Worm (Caenorhabditis elegans) whole organism, late embryonic: ENCODE measurements around the gene fmo-4.

Experiments
- ceh-19 ChIP-seq: fragments of 200-800 bp; sonication (Bioruptor generic); optimal IDR thresholded peaks from 2 replicates; lab custom pipeline; 2018; ENCODE audit warnings: mild to moderate bottlenecking, missing genetic modification characterization, missing compliant biosample characterization
- ceh-6 ChIP-seq: fragments of 200-800 bp; sonication (Bioruptor generic); optimal IDR thresholded peaks from 2 replicates; lab custom pipeline; 2018; ENCODE audit warnings: mild to moderate bottlenecking, missing genetic modification characterization, missing compliant biosample characterization
- fkh-10 ChIP-seq: fragments of 150-350 bp; optimal IDR thresholded peaks from 2 replicates; lab custom pipeline; 2014; ENCODE audit warnings: missing biosample characterization, missing genetic modification reagents, missing genetic modification characterization
- hlh-15 ChIP-seq: sonication (generic microtip); optimal IDR thresholded peaks from 2 replicates; lab custom pipeline; 2016; ENCODE audit warnings: missing genetic modification characterization, missing compliant biosample characterization
- hlh-6 ChIP-seq: sonication (generic microtip); optimal IDR thresholded peaks from 2 replicates; lab custom pipeline; 2016; ENCODE audit warnings: missing genotype, missing genetic modification characterization, missing compliant biosample characterization
- nfya-1 ChIP-seq: sonication (generic microtip); optimal IDR thresholded peaks from 2 replicates; lab custom pipeline; 2017; ENCODE audit warnings: missing genetic modification characterization, mild to moderate bottlenecking, missing compliant biosample characterization, antibody characterized with exemption, moderate library complexity
- nhr-11 ChIP-seq: fragments of 150-350 bp; optimal IDR thresholded peaks from 2 replicates; lab custom pipeline; 2014; ENCODE audit warnings: missing biosample characterization, missing genetic modification characterization
- pat-9 ChIP-seq: fragments of 200-800 bp; sonication (Bioruptor generic); optimal IDR thresholded peaks from 2 replicates; lab custom pipeline; 2018; ENCODE audit warnings: mild to moderate bottlenecking, missing genetic modification characterization, moderate library complexity, missing compliant biosample characterization
- pqm-1 ChIP-seq: sonication (generic microtip); optimal IDR thresholded peaks from 2 replicates; lab custom pipeline; 2016; ENCODE audit warnings: missing genetic modification characterization, missing compliant biosample characterization
- sox-2 ChIP-seq: fragments of 200-800 bp; sonication (Bioruptor generic); IDR thresholded peaks from 2 replicates; pipeline ENCODE4 v1.3.6; 2022; ENCODE audit warnings: missing genetic modification reagents, missing genetic modification characterization, missing compliant biosample characterization
- sox-4 ChIP-seq: sonication (generic microtip); optimal IDR thresholded peaks from 2 replicates; lab custom pipeline; 2017; ENCODE audit warnings: mild to moderate bottlenecking, missing genetic modification characterization, inconsistent platforms, missing compliant biosample characterization

DNA sequence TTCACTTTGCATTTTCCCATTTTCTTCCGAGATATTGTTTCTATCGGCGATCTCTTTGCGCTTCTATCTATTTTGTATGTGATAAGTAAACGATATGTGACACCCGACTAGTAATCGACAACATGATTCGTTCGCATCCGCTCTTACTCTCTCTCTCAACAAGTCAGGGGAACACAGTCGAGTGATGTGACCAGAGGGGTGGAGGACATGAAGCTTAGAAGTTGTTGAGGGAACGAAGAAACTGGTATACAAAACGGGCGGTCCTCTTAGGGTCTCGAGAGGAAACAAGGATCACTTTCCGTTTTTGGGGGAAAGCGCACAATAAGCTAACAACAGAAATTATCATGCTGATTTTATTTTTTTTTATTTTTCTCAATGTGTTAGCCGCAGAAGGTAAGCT, 13.4 kb downstream of the fmo-4 start, which contains the start of gene F53F4.4:
- TF ChIP-seq nhr-11 (tag; lab: Kevin White, UChicago) = no peak
- no peak for TF ChIP-seq sox-2 (GFP tag; lab: Robert Waterston, UW)
- no peak for TF ChIP-seq fkh-10 (GFP tag; lab: Kevin White, UChicago)
- no peak for TF ChIP-seq hlh-15 (tag; lab: Kevin White, UChicago)
- no peak for TF ChIP-seq pqm-1 (tag; lab: Kevin White, UChicago)
- no peak for TF ChIP-seq nfya-1 (tag; lab: Kevin White, UChicago)
- TF ChIP-seq ceh-19 (GFP tag; lab: Kevin White, UChicago) = no peak
- TF ChIP-seq ceh-6 = no peak
- no peak for TF ChIP-seq hlh-6 (tag; lab: Kevin White, UChicago)
- TF ChIP-seq pat-9 (tag; lab: Kevin White, UChicago) = no peak
- no peak for TF ChIP-seq sox-4 (tag; lab: Kevin White, UChicago)
